Fruit fly (Drosophila melanogaster): Measurements from ENCODE around the gene ohgt.

ohgt gene

dm6 chr3R:10078468-10079143 lies 29.6 kb downstream of the ohgt start:
- TF ChIP-seq Hnf4 (GFP tag; optimal IDR thresholded peaks at IDR 0.05) (no peak), Dfd (GFP tag; optimal IDR thresholded peaks at IDR 0.05) (no peak), Rel (GFP tag; optimal IDR thresholded peaks at IDR 0.05) (no peak), Rel (tag; optimal IDR thresholded peaks at IDR 0.05) (no peak), pan (optimal IDR thresholded peaks at IDR 0.05) (no peak), N (GFP tag; optimal IDR thresholded peaks at IDR 0.05) (no peak), OdsH (GFP tag; optimal IDR thresholded peaks at IDR 0.05) (no peak), Sp1 (GFP tag; optimal IDR thresholded peaks at IDR 0.05) (no peak), jim (GFP tag; optimal IDR thresholded peaks at IDR 0.05) (no peak)

DNA sequence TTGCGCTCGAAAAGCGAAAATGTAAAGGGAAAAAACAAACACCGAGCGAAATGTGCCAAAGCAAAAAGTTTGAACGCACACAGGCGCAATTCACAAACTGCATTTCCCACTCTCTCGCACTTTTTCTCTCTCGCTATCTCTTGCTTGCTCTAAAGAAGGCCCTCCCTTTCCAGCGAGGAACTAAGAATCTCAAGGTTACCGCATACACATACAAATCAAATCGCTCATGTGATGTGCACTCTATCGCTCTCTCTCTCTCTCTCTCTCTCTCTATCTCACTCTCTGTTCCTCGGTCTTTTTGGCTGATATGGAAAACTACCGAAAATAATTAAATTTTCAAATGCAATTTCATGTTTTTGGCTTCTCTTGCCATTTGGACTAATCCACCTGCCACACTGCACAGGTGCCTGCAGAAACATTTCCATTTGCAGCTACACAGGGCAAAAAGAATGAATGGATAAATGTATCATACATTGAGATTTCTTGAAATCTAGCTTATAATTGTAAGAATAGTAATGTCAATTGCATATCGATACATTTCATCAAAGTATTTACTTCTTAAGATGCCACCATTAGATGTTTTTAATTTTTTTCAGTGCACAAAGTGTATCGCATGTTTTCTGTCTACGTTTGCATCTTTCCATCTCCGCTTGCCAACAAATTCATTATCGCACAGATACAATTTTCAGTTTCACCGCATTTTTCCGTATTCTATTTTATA lies 30.4 kb downstream of the ohgt start:
- TF ChIP-seq Mio (GFP tag; optimal IDR thresholded peaks at IDR 0.05) (no peak), tai (GFP tag; optimal IDR thresholded peaks at IDR 0.05) (peak; percentile 53), dl (GFP tag; optimal IDR thresholded peaks at IDR 0.05; ENCODE audit: insufficient read depth in 1 of 2, partially characterized antibody in 2 of 2) (peak in 1 of 2 experiments; percentile 3), rgr (GFP tag; optimal IDR thresholded peaks at IDR 0.05) (peak; percentile 80), usp (GFP tag; optimal IDR thresholded peaks at IDR 0.05) (no peak), jim (GFP tag; optimal IDR thresholded peaks at IDR 0.05) (no peak), CG32264 (GFP tag; optimal IDR thresholded peaks at IDR 0.05) (no peak), Dfd (GFP tag; optimal IDR thresholded peaks at IDR 0.05) (no peak), CG9705 (GFP tag; optimal IDR thresholded peaks at IDR 0.05) (no peak), pan (optimal IDR thresholded peaks at IDR 0.05) (no peak), psq (GFP tag; optimal IDR thresholded peaks at IDR 0.05) (peak; percentile 38), Vsx2 (GFP tag; optimal IDR thresholded peaks at IDR 0.05; ENCODE audit: partially characterized antibody) (no peak), br (GFP tag; optimal IDR thresholded peaks at IDR 0.05) (peak; percentile 52), ey (GFP tag; optimal IDR thresholded peaks at IDR 0.05) (peak; percentile 79), N (GFP tag; optimal IDR thresholded peaks at IDR 0.05) (peak; percentile 24), sv (GFP tag; optimal IDR thresholded peaks at IDR 0.05) (no peak), GATAd (GFP tag; optimal IDR thresholded peaks at IDR 0.05) (no peak), brk (GFP tag; optimal IDR thresholded peaks at IDR 0.05) (peak; percentile 24), Dif (GFP tag; optimal IDR thresholded peaks at IDR 0.05; ENCODE audit: partially characterized antibody) (peak; percentile 32), h (GFP tag; optimal IDR thresholded peaks at IDR 0.05) (peak; percentile 73), woc (GFP tag; optimal IDR thresholded peaks at IDR 0.05) (peak; percentile 20), Abd-B (GFP tag; optimal IDR thresholded peaks at IDR 0.05) (no peak), CrebA (GFP tag; optimal IDR thresholded peaks at IDR 0.05; ENCODE audit: borderline replicate concordance) (no peak), dsf (GFP tag; optimal IDR thresholded peaks at IDR 0.05; ENCODE audit: borderline replicate concordance) (peak; percentile 29), Hr83 (GFP tag; optimal IDR thresholded peaks at IDR 0.05; ENCODE audit: poor library complexity, severe bottlenecking) (no peak), dmrt93B (GFP tag; optimal IDR thresholded peaks at IDR 0.05) (peak; percentile 11), Hr78 (GFP tag; optimal IDR thresholded peaks at IDR 0.05) (no peak), Sp1 (GFP tag; optimal IDR thresholded peaks at IDR 0.05) (peak; percentile 43), Rel (GFP tag; optimal IDR thresholded peaks at IDR 0.05) (no peak), Rel (tag; optimal IDR thresholded peaks at IDR 0.05) (no peak), Hnf4 (GFP tag; optimal IDR thresholded peaks at IDR 0.05) (peak; percentile 71), Jra (GFP tag; optimal IDR thresholded peaks at IDR 0.05) (peak; percentile 57), fru (GFP tag; optimal IDR thresholded peaks at IDR 0.05) (peak; percentile 67), HLH106 (tag; optimal IDR thresholded peaks at IDR 0.05) (peak; percentile 58), OdsH (GFP tag; optimal IDR thresholded peaks at IDR 0.05) (peak; percentile 66), Myc (optimal IDR thresholded peaks at IDR 0.05) (no peak), foxo (GFP tag; optimal IDR thresholded peaks at IDR 0.05) (peak in 1 of 2 experiments; percentile 75), lola (GFP tag; optimal IDR thresholded peaks at IDR 0.05) (no peak), sage (GFP tag; optimal IDR thresholded peaks at IDR 0.05) (no peak)

Measured in whole organism, wandering third instar larva.